Worm (Caenorhabditis elegans) whole organism, young adult: Measurements from ENCODE around the gene npp-18.

Experiments
- B0336.3 ChIP-seq: fragments of 200-800 bp; sonication (Bioruptor generic); IDR thresholded peaks from 2 replicates; pipeline ENCODE4 v1.3.6; 2022; ENCODE audit warnings: missing genetic modification characterization, missing compliant biosample characterization
- F10E7.11 ChIP-seq: sonication (generic microtip); optimal IDR thresholded peaks from 2 replicates; lab custom pipeline; 2017; ENCODE audit warnings: mild to moderate bottlenecking, missing genetic modification characterization, moderate library complexity, missing compliant biosample characterization
- F52B5.7 ChIP-seq: sonication (generic microtip); optimal IDR thresholded peaks from 2 replicates; lab custom pipeline; 2016; ENCODE audit warnings: mild to moderate bottlenecking, missing genetic modification characterization, missing compliant biosample characterization
- F55B11.4 ChIP-seq: sonication (generic microtip); optimal IDR thresholded peaks from 2 replicates; lab custom pipeline; 2016; ENCODE audit warnings: missing compliant biosample characterization, missing genetic modification characterization, borderline replicate concordance; ENCODE audit not compliant: insufficient read depth
- K11D2.4 ChIP-seq: fragments of 200-800 bp; sonication (Bioruptor generic); IDR thresholded peaks from 2 replicates; pipeline ENCODE4 v1.3.6; 2022; ENCODE audit warnings: missing genetic modification reagents, missing genetic modification characterization, missing compliant biosample characterization
- T07F8.4 ChIP-seq: sonication (generic microtip); optimal IDR thresholded peaks from 2 replicates; lab custom pipeline; 2016; ENCODE audit warnings: mild to moderate bottlenecking, missing genetic modification characterization, moderate library complexity, missing compliant biosample characterization
- T26A5.8 ChIP-seq: sonication (generic microtip); optimal IDR thresholded peaks from 2 replicates; lab custom pipeline; 2016; ENCODE audit warnings: missing genetic modification characterization, missing compliant biosample characterization
- Y53F4B.3 ChIP-seq: fragments of 200-800 bp; sonication (Bioruptor generic); IDR thresholded peaks from 2 replicates; pipeline ENCODE4 v1.3.6; 2022; ENCODE audit warnings: missing genetic modification reagents, missing genetic modification characterization, missing compliant biosample characterization
- ama-1 ChIP-seq, 3 experiments: fragments of 150-350 bp in 1 of 3; sonication (generic microtip) in 2 of 3; optimal IDR thresholded peaks; 2 replicates each; lab custom pipeline; 2014 to 2018; ENCODE audit warnings: missing biosample characterization in 2 of 3, missing genetic modification characterization in 2 of 3, missing genetic modification reagents in 2 of 3
- atf-7 ChIP-seq: sonication (generic microtip); optimal IDR thresholded peaks from 2 replicates; lab custom pipeline; 2017; ENCODE audit warnings: mild to moderate bottlenecking, missing genetic modification characterization, missing compliant biosample characterization
- attf-3 ChIP-seq: fragments of 200-800 bp; sonication (Bioruptor generic); conservative IDR thresholded peaks from 2 replicates; pipeline ENCODE4 v1.3.6; 2022; ENCODE audit warnings: missing genetic modification reagents, missing genetic modification characterization, missing compliant biosample characterization
- ceh-27 ChIP-seq: fragments of 200-800 bp; sonication (Bioruptor generic); optimal IDR thresholded peaks from 2 replicates; lab custom pipeline; 2018; ENCODE audit warnings: mild to moderate bottlenecking, missing genetic modification characterization, moderate library complexity, missing compliant biosample characterization
- ceh-40 ChIP-seq: fragments of 200-800 bp; sonication (Bioruptor generic); IDR thresholded peaks from 2 replicates; pipeline ENCODE4 v1.3.6; 2022; ENCODE audit warnings: missing genetic modification characterization, missing compliant biosample characterization
- ceh-58 ChIP-seq: fragments of 200-800 bp; sonication (Bioruptor generic); IDR thresholded peaks from 2 replicates; pipeline ENCODE4 v1.3.6; 2022; ENCODE audit warnings: missing genetic modification characterization, missing compliant biosample characterization
- ceh-91 ChIP-seq: fragments of 200-800 bp; sonication (Bioruptor generic); IDR thresholded peaks from 2 replicates; pipeline ENCODE4 v1.3.6; 2022; ENCODE audit warnings: missing genetic modification reagents, missing genetic modification characterization, missing compliant biosample characterization
- dox-1 ChIP-seq: fragments of 200-800 bp; sonication (Bioruptor generic); IDR thresholded peaks from 2 replicates; pipeline ENCODE4 v1.3.6; 2022; ENCODE audit warnings: missing genetic modification reagents, missing genetic modification characterization, missing compliant biosample characterization
- dpl-1 ChIP-seq: fragments of 150-350 bp; optimal IDR thresholded peaks from 2 replicates; lab custom pipeline; 2014; ENCODE audit warnings: missing biosample characterization, missing genetic modification reagents, missing genetic modification characterization
- efl-1 ChIP-seq: fragments of 150-350 bp; optimal IDR thresholded peaks from 2 replicates; lab custom pipeline; 2014; ENCODE audit warnings: missing biosample characterization, missing genetic modification reagents, missing genetic modification characterization
- egl-44 ChIP-seq: fragments of 200-800 bp; sonication (Bioruptor generic); IDR thresholded peaks from 2 replicates; pipeline ENCODE4 v1.3.6; 2022; ENCODE audit warnings: missing genetic modification reagents, missing genetic modification characterization, missing compliant biosample characterization
- egrh-3 ChIP-seq: fragments of 200-800 bp; sonication (Bioruptor generic); IDR thresholded peaks from 2 replicates; pipeline ENCODE4 v1.3.6; 2022; ENCODE audit warnings: missing genetic modification reagents, missing genetic modification characterization, missing compliant biosample characterization
- hlh-12 ChIP-seq: sonication (generic microtip); optimal IDR thresholded peaks from 2 replicates; lab custom pipeline; 2016; ENCODE audit warnings: missing genetic modification characterization, missing compliant biosample characterization
- hmg-1.2 ChIP-seq: fragments of 200-800 bp; sonication (Bioruptor generic); IDR thresholded peaks from 2 replicates; pipeline ENCODE4 v1.3.6; 2022; ENCODE audit warnings: missing genetic modification reagents, missing genetic modification characterization, missing compliant biosample characterization
- hrde-1 ChIP-seq: sonication (generic microtip); optimal IDR thresholded peaks from 2 replicates; lab custom pipeline; 2016; ENCODE audit warnings: missing genetic modification characterization, mild to moderate bottlenecking, missing compliant biosample characterization, moderate library complexity, missing genotype, missing genetic modification reagents, borderline replicate concordance
- lag-1 ChIP-seq: fragments of 200-800 bp; sonication (Bioruptor generic); IDR thresholded peaks from 2 replicates; pipeline ENCODE4 v1.3.6; 2022; ENCODE audit warnings: missing genetic modification reagents, missing genetic modification characterization, missing compliant biosample characterization
- let-607 ChIP-seq, 2 experiments: fragments of 200-800 bp in 1 of 2; sonication (Bioruptor generic) in 1 of 2; sonication (generic microtip) in 1 of 2; optimal IDR thresholded peaks; 2 replicates each; lab custom pipeline; 2016 to 2018; ENCODE audit warnings: mild to moderate bottlenecking in 2 of 2, missing compliant biosample characterization in 2 of 2, missing genetic modification characterization in 2 of 2, moderate library complexity in 2 of 2, missing genotype in 1 of 2
- lin-26 ChIP-seq: fragments of 200-800 bp; sonication (Bioruptor generic); IDR thresholded peaks from 2 replicates; pipeline ENCODE4 v1.3.6; 2022; ENCODE audit warnings: missing genetic modification reagents, missing genetic modification characterization, missing compliant biosample characterization
- lin-35 ChIP-seq, 3 experiments: fragments of 150-350 bp in 2 of 3; sonication (generic microtip) in 1 of 3; optimal IDR thresholded peaks; 2 replicates each; lab custom pipeline; 2014 to 2018; ENCODE audit warnings: missing biosample characterization in 3 of 3, missing genetic modification characterization in 3 of 3, missing genetic modification reagents in 3 of 3
- lin-40 ChIP-seq: sonication (generic microtip); optimal IDR thresholded peaks from 2 replicates; lab custom pipeline; 2016; ENCODE audit warnings: missing genetic modification characterization, mild to moderate bottlenecking, missing compliant biosample characterization, missing genotype, missing genetic modification reagents
- lin-54 ChIP-seq: fragments of 200-800 bp; sonication (Bioruptor generic); optimal IDR thresholded peaks from 2 replicates; lab custom pipeline; 2018; ENCODE audit warnings: mild to moderate bottlenecking, missing genetic modification characterization, missing compliant biosample characterization
- lsy-27 ChIP-seq: sonication (generic microtip); optimal IDR thresholded peaks from 2 replicates; lab custom pipeline; 2017; ENCODE audit warnings: missing genetic modification characterization, mild to moderate bottlenecking, missing compliant biosample characterization, antibody characterized with exemption, missing genotype, borderline replicate concordance; ENCODE audit not compliant: insufficient read depth
- nhr-120 ChIP-seq: fragments of 200-800 bp; sonication (Bioruptor generic); IDR thresholded peaks from 2 replicates; pipeline ENCODE4 v1.3.6; 2022; ENCODE audit warnings: missing genetic modification characterization, missing compliant biosample characterization
- nhr-90 ChIP-seq: sonication (generic microtip); optimal IDR thresholded peaks from 2 replicates; lab custom pipeline; 2016; ENCODE audit warnings: missing genotype, mild to moderate bottlenecking, missing genetic modification characterization, missing compliant biosample characterization
- repo-1 ChIP-seq: sonication (generic microtip); optimal IDR thresholded peaks from 2 replicates; lab custom pipeline; 2017; ENCODE audit warnings: mild to moderate bottlenecking, missing genetic modification characterization, missing compliant biosample characterization
- sdz-38 ChIP-seq: sonication (generic microtip); optimal IDR thresholded peaks from 2 replicates; lab custom pipeline; 2016; ENCODE audit warnings: missing genotype, missing genetic modification characterization, missing compliant biosample characterization
- snpc-1.3 ChIP-seq: sonication (generic microtip); optimal IDR thresholded peaks from 2 replicates; lab custom pipeline; 2017; ENCODE audit warnings: missing genetic modification characterization, mild to moderate bottlenecking, missing compliant biosample characterization, antibody characterized with exemption, moderate library complexity, missing genotype, missing genetic modification reagents; ENCODE audit not compliant: insufficient read depth
- snpc-3.4 ChIP-seq: sonication (generic microtip); optimal IDR thresholded peaks from 2 replicates; lab custom pipeline; 2017; ENCODE audit warnings: missing genetic modification characterization, mild to moderate bottlenecking, missing compliant biosample characterization, antibody characterized with exemption, moderate library complexity, missing genotype, missing genetic modification reagents
- sptf-2 ChIP-seq: fragments of 200-800 bp; sonication (Bioruptor generic); optimal IDR thresholded peaks from 2 replicates; lab custom pipeline; 2018; ENCODE audit warnings: mild to moderate bottlenecking, missing genetic modification characterization, missing compliant biosample characterization
- tbp1 ChIP-seq: fragments of 200-800 bp; sonication (Bioruptor generic); optimal IDR thresholded peaks from 2 replicates; lab custom pipeline; 2018; ENCODE audit warnings: mild to moderate bottlenecking, missing genetic modification characterization, missing compliant biosample characterization
- tbx-9 ChIP-seq: sonication (generic microtip); optimal IDR thresholded peaks from 2 replicates; lab custom pipeline; 2016; ENCODE audit warnings: borderline replicate concordance, missing genetic modification characterization, inconsistent platforms, missing compliant biosample characterization
- unc-62 ChIP-seq: fragments of 150-350 bp; optimal IDR thresholded peaks from 2 replicates; lab custom pipeline; 2014; ENCODE audit warnings: missing biosample characterization, missing genetic modification reagents, missing genetic modification characterization
- zfh-2 ChIP-seq: fragments of 200-800 bp; sonication (Bioruptor generic); conservative IDR thresholded peaks from 2 replicates; pipeline ENCODE4 v1.3.6; 2022; ENCODE audit warnings: missing genetic modification reagents, missing genetic modification characterization, missing compliant biosample characterization
- ztf-6 ChIP-seq: fragments of 200-800 bp; sonication (Bioruptor generic); IDR thresholded peaks from 2 replicates; pipeline ENCODE4 v1.3.6; 2022; ENCODE audit warnings: missing genetic modification reagents, missing genetic modification characterization, missing compliant biosample characterization

The npp-18 gene

ce11 chrIII:13254178-13254725 is 42.4 kb upstream of the npp-18 start, which contains the start of gene F56A8.9:
F56A8.9 (plus strand) TSS chrIII:13254675.
- TF ChIP-seq dpl-1 (GFP tag; lab: Kevin White, UChicago): no peak
- no peak for TF ChIP-seq ceh-40
- no peak for TF ChIP-seq Y53F4B.3 (GFP tag; lab: Robert Waterston, UW)
- no peak for TF ChIP-seq dox-1 (GFP tag; lab: Robert Waterston, UW)
- no peak for TF ChIP-seq F55B11.4
- peak; percentile 42; the same call in 1 of the 2 replicates for TF ChIP-seq hmg-1.2
- TF ChIP-seq hlh-12 (tag; lab: Kevin White, UChicago): no peak
- no peak for TF ChIP-seq attf-3 (GFP tag; lab: Robert Waterston, UW)
- no peak for TF ChIP-seq nhr-90 (tag; lab: Kevin White, UChicago)
- TF ChIP-seq unc-62 (GFP tag; lab: Kevin White, UChicago): no peak
- TF ChIP-seq tbx-9: no peak
- peak in 1 of 2 experiments; percentile 73 for TF ChIP-seq let-607 (tag; optimal IDR thresholded peaks at IDR 0.05; lab: Kevin White, UChicago)
- no peak for TF ChIP-seq ama-1 (optimal IDR thresholded peaks at IDR 0.05; lab: Kevin White, UChicago)
- TF ChIP-seq ama-1 (GFP tag; optimal IDR thresholded peaks at IDR 0.05; lab: Kevin White, UChicago): no peak
- TF ChIP-seq, all 124 proteins: peak for 2

- TF ChIP-seq efl-1 (GFP tag; lab: Kevin White, UChicago) (peak; percentile 84), F10E7.11 (tag; lab: Kevin White, UChicago) (no peak), ceh-58 (GFP tag; lab: Robert Waterston, UW) (no peak), lsy-27 (no peak), F52B5.7 (no peak), dpl-1 (GFP tag; lab: Kevin White, UChicago) (peak; percentile 83), B0336.3 (GFP tag; lab: Robert Waterston, UW) (no peak), snpc-3.4 (peak; percentile 24), tbp1 (GFP tag; lab: Kevin White, UChicago) (no peak), sptf-2 (GFP tag; lab: Kevin White, UChicago) (no peak), lag-1 (no peak), T26A5.8 (tag; lab: Kevin White, UChicago) (no peak), ceh-91 (no peak), let-607 (tag; optimal IDR thresholded peaks at IDR 0.05; lab: Kevin White, UChicago) (peak in 1 of 2 experiments; percentile 43), ama-1 (optimal IDR thresholded peaks at IDR 0.05; lab: Kevin White, UChicago) (no peak), ama-1 (GFP tag; optimal IDR thresholded peaks at IDR 0.05; lab: Kevin White, UChicago) (no peak), dox-1 (GFP tag; lab: Robert Waterston, UW) (no peak), egrh-3 (GFP tag; lab: Robert Waterston, UW) (no peak), attf-3 (GFP tag; lab: Robert Waterston, UW) (peak; percentile 96), lin-35 (GFP tag; optimal IDR thresholded peaks at IDR 0.05; lab: Kevin White, UChicago) (peak in 2 of 3 experiments; percentile 57 to 95), egl-44 (GFP tag; lab: Robert Waterston, UW) (no peak), lin-54 (GFP tag; lab: Kevin White, UChicago) (peak; percentile 91), ceh-40 (no peak), T07F8.4 (tag; lab: Kevin White, UChicago) (no peak), snpc-1.3 (tag; lab: Kevin White, UChicago) (no peak), F55B11.4 (no peak), K11D2.4 (no peak), repo-1 (tag; lab: Kevin White, UChicago) (no peak)
Observed at ce11 chrIII:13256438-13256928, 40.2 kb upstream of the npp-18 start, which contains the start of gene F56A8.3. F56A8.3 (plus strand) TSS chrIII:13256878.

ce11 chrIII:13258163-13258562 is 38.5 kb upstream of the npp-18 start:
- TF ChIP-seq hmg-1.2: peak; percentile 50; the same call in 1 of the 2 replicates
- no peak for TF ChIP-seq atf-7 (tag; lab: Kevin White, UChicago)
- TF ChIP-seq sdz-38 (tag; lab: Kevin White, UChicago): no peak
- no peak for TF ChIP-seq lin-40 (tag; lab: Kevin White, UChicago)
- no peak for TF ChIP-seq lin-26 (GFP tag; lab: Robert Waterston, UW)
- TF ChIP-seq nhr-120: no peak
- no peak for TF ChIP-seq hrde-1
- TF ChIP-seq ceh-27 (GFP tag; lab: Kevin White, UChicago): peak; percentile 9
- TF ChIP-seq zfh-2: peak; percentile 53; the same call in 1 of the 2 replicates
- no peak for TF ChIP-seq tbx-9
- TF ChIP-seq repo-1 (tag; lab: Kevin White, UChicago): no peak
- no peak for TF ChIP-seq ztf-6 (GFP tag; lab: Robert Waterston, UW)
